Fruit fly (Drosophila melanogaster) whole organism, embryonic: ENCODE measurements around the gene Reg-2.

Experiments
- Antp ChIP-seq: fragments of 200-800 bp; sonication (Bioruptor generic); optimal IDR thresholded peaks from 3 replicates; lab custom pipeline; 2016; ENCODE audit warnings: missing biosample characterization, missing genetic modification characterization
- Bdp1 ChIP-seq: fragments of 200-800 bp; sonication (Bioruptor generic); optimal IDR thresholded peaks from 3 replicates; lab custom pipeline; 2016; ENCODE audit warnings: missing biosample characterization, missing genetic modification characterization
- Bteb2 ChIP-seq: fragments of 200-800 bp; sonication (Bioruptor generic); optimal IDR thresholded peaks from 2 replicates; lab custom pipeline; 2016; ENCODE audit warnings: missing biosample characterization, missing genetic modification characterization
- CG10209 ChIP-seq: fragments of 200-800 bp; sonication (Bioruptor generic); optimal IDR thresholded peaks from 3 replicates; lab custom pipeline; 2017; ENCODE audit warnings: missing biosample characterization, mild to moderate bottlenecking, missing genetic modification characterization, missing genetic modification reagents
- CG10959 ChIP-seq: fragments of 200-800 bp; sonication (Bioruptor generic); IDR thresholded peaks from 2 replicates; pipeline ENCODE4 v1.3.6; 2022; ENCODE audit warnings: missing biosample characterization, missing genetic modification characterization
- CG10979 ChIP-seq: fragments of 200-800 bp; sonication (Bioruptor generic); optimal IDR thresholded peaks from 2 replicates; lab custom pipeline; 2018; ENCODE audit warnings: missing biosample characterization, mild to moderate bottlenecking, missing genetic modification characterization, moderate library complexity
- CG11504 ChIP-seq: fragments of 200-800 bp; sonication (Bioruptor generic); optimal IDR thresholded peaks from 3 replicates; lab custom pipeline; 2019; ENCODE audit warnings: missing biosample characterization, mild to moderate bottlenecking, missing genetic modification characterization, moderate library complexity
- CG13624 ChIP-seq: fragments of 200-800 bp; sonication (Bioruptor generic); optimal IDR thresholded peaks from 2 replicates; lab custom pipeline; 2016; ENCODE audit warnings: missing biosample characterization, missing genetic modification characterization
- CG14860 ChIP-seq: fragments of 200-800 bp; sonication (Bioruptor generic); IDR thresholded peaks from 3 replicates; pipeline ENCODE4 v1.3.6; 2022; ENCODE audit warnings: missing biosample characterization, missing genetic modification characterization; ENCODE audit not compliant: partially characterized antibody
- CG15269 ChIP-seq: fragments of 200-800 bp; sonication (Bioruptor generic); optimal IDR thresholded peaks from 2 replicates; lab custom pipeline; 2018; ENCODE audit warnings: missing biosample characterization, mild to moderate bottlenecking, missing genetic modification characterization, moderate library complexity
- CG17802 ChIP-seq: fragments of 200-800 bp; sonication (Bioruptor generic); optimal IDR thresholded peaks from 2 replicates; lab custom pipeline; 2018; ENCODE audit warnings: missing biosample characterization, mild to moderate bottlenecking, missing genetic modification characterization, moderate library complexity
- CG18599 ChIP-seq: fragments of 200-800 bp; sonication (Bioruptor generic); optimal IDR thresholded peaks from 3 replicates; lab custom pipeline; 2017; ENCODE audit warnings: missing biosample characterization, missing genetic modification characterization, mild to moderate bottlenecking, moderate library complexity, missing genetic modification reagents
- CG30403 ChIP-seq: fragments of 200-800 bp; sonication (Bioruptor generic); optimal IDR thresholded peaks from 3 replicates; lab custom pipeline; 2016; ENCODE audit warnings: missing biosample characterization, missing genetic modification characterization
- CG33213 ChIP-seq: fragments of 200-800 bp; sonication (Bioruptor generic); optimal IDR thresholded peaks from 3 replicates; lab custom pipeline; 2016; ENCODE audit warnings: missing biosample characterization, missing genetic modification characterization
- CG33557 ChIP-seq: fragments of 200-800 bp; sonication (Bioruptor generic); optimal IDR thresholded peaks from 2 replicates; lab custom pipeline; 2019; ENCODE audit warnings: missing biosample characterization, mild to moderate bottlenecking, missing genetic modification characterization, moderate library complexity
- CG34422 ChIP-seq: fragments of 200-800 bp; sonication (Bioruptor generic); IDR thresholded peaks from 3 replicates; pipeline ENCODE4 v1.3.6; 2022; ENCODE audit warnings: missing biosample characterization, missing genetic modification characterization
- CG4424 ChIP-seq: fragments of 200-800 bp; sonication (Bioruptor generic); optimal IDR thresholded peaks from 3 replicates; lab custom pipeline; 2016; ENCODE audit warnings: missing biosample characterization, missing genetic modification characterization
- CG4854 ChIP-seq: fragments of 200-800 bp; sonication (Bioruptor generic); optimal IDR thresholded peaks from 2 replicates; lab custom pipeline; 2016; ENCODE audit warnings: missing biosample characterization, missing genetic modification characterization, inconsistent platforms
- CG5953 ChIP-seq: fragments of 200-800 bp; sonication (Bioruptor generic); IDR thresholded peaks from 2 replicates; pipeline ENCODE4 v1.3.6; 2022; ENCODE audit warnings: missing biosample characterization, missing genetic modification characterization
- CG7357 ChIP-seq: fragments of 200-800 bp; sonication (Bioruptor generic); IDR thresholded peaks from 3 replicates; pipeline ENCODE4 v1.3.6; 2022; ENCODE audit warnings: missing biosample characterization, missing genetic modification characterization
- Camta ChIP-seq: fragments of 200-800 bp; sonication (Bioruptor generic); optimal IDR thresholded peaks from 2 replicates; lab custom pipeline; 2016; ENCODE audit warnings: missing biosample characterization, missing genetic modification characterization
- Dfd ChIP-seq, 2 experiments: fragments of >200 bp; optimal IDR thresholded peaks; 2 replicates each; lab custom pipeline; 2017; ENCODE audit warnings: missing biosample characterization in 2 of 2, missing genetic modification characterization in 2 of 2
- Dip2 ChIP-seq: fragments of 200-800 bp; sonication (Bioruptor generic); IDR thresholded peaks from 2 replicates; pipeline ENCODE4 v1.3.6; 2022; ENCODE audit warnings: missing biosample characterization, missing genetic modification characterization
- Doc2 ChIP-seq: fragments of 200-800 bp; sonication (Bioruptor generic); IDR thresholded peaks from 2 replicates; pipeline ENCODE4 v1.3.6; 2022; ENCODE audit warnings: missing biosample characterization, missing genetic modification characterization
- E2f2 ChIP-seq: fragments of 200-800 bp; sonication (Bioruptor generic); IDR thresholded peaks from 2 replicates; pipeline ENCODE4 v1.3.6; 2022; ENCODE audit warnings: missing biosample characterization, missing genetic modification characterization
- HmgZ ChIP-seq: fragments of 200-800 bp; sonication (Bioruptor generic); optimal IDR thresholded peaks from 2 replicates; lab custom pipeline; 2018; ENCODE audit warnings: missing biosample characterization, mild to moderate bottlenecking, missing genetic modification characterization
- Mrtf ChIP-seq: fragments of 200-800 bp; sonication (Bioruptor generic); IDR thresholded peaks from 3 replicates; pipeline ENCODE4 v1.3.6; 2022; ENCODE audit warnings: missing biosample characterization, missing genetic modification characterization
- Nf-YA ChIP-seq: fragments of 200-800 bp; sonication (Bioruptor generic); IDR thresholded peaks from 2 replicates; pipeline ENCODE4 v1.3.6; 2022; ENCODE audit warnings: missing biosample characterization, missing genetic modification characterization
- Scr ChIP-seq: fragments of 200-800 bp; sonication (Bioruptor generic); IDR thresholded peaks from 2 replicates; pipeline ENCODE4 v1.3.6; 2022; ENCODE audit warnings: missing biosample characterization, missing genetic modification characterization; ENCODE audit not compliant: partially characterized antibody
- Usf ChIP-seq: fragments of 200-800 bp; sonication (Bioruptor generic); optimal IDR thresholded peaks from 2 replicates; lab custom pipeline; 2017; ENCODE audit warnings: missing genotype, missing biosample characterization, missing genetic modification characterization
- Xbp1 ChIP-seq: fragments of 200-800 bp; sonication (Bioruptor generic); optimal IDR thresholded peaks from 3 replicates; lab custom pipeline; 2016; ENCODE audit warnings: missing biosample characterization, mild to moderate bottlenecking, missing genetic modification characterization
- ara ChIP-seq: fragments of 200-800 bp; sonication (Bioruptor generic); IDR thresholded peaks from 2 replicates; pipeline ENCODE4 v1.3.6; 2022; ENCODE audit warnings: missing biosample characterization, missing genetic modification characterization
- az2 ChIP-seq: fragments of 200-800 bp; sonication (Bioruptor generic); optimal IDR thresholded peaks from 3 replicates; lab custom pipeline; 2016; ENCODE audit warnings: missing biosample characterization, missing genetic modification characterization
- bowl ChIP-seq: fragments of 200-800 bp; sonication (Bioruptor generic); IDR thresholded peaks from 2 replicates; pipeline ENCODE4 v1.3.6; 2022; ENCODE audit warnings: missing biosample characterization, missing genetic modification characterization
- corto ChIP-seq: fragments of 200-800 bp; sonication (Bioruptor generic); optimal IDR thresholded peaks from 2 replicates; lab custom pipeline; 2016; ENCODE audit warnings: missing biosample characterization, mild to moderate bottlenecking, missing genetic modification characterization, moderate library complexity
- cwo ChIP-seq: fragments of 200-800 bp; sonication (Bioruptor generic); optimal IDR thresholded peaks from 3 replicates; lab custom pipeline; 2017; ENCODE audit warnings: missing biosample characterization, missing genetic modification characterization, mild to moderate bottlenecking, moderate library complexity, missing genetic modification reagents
- danr ChIP-seq: fragments of 200-800 bp; sonication (Bioruptor generic); IDR thresholded peaks from 2 replicates; pipeline ENCODE4 v1.3.6; 2022; ENCODE audit warnings: missing biosample characterization, missing genetic modification characterization
- dpn ChIP-seq, 2 experiments: fragments of 200-800 bp; sonication (Bioruptor generic); optimal IDR thresholded peaks; 3 replicates each; lab custom pipeline; 2016; ENCODE audit warnings: missing biosample characterization in 2 of 2, missing genetic modification characterization in 2 of 2
- ftz-f1 ChIP-seq: fragments of 200-800 bp; sonication (Bioruptor generic); optimal IDR thresholded peaks from 2 replicates; lab custom pipeline; 2016; ENCODE audit warnings: missing biosample characterization, missing genetic modification characterization
- hb ChIP-seq: fragments of 200-800 bp; sonication (Bioruptor generic); IDR thresholded peaks from 3 replicates; pipeline ENCODE4 v1.3.6; 2022; ENCODE audit warnings: missing biosample characterization, missing genetic modification characterization; ENCODE audit not compliant: partially characterized antibody
- hth ChIP-seq: fragments of >200 bp; optimal IDR thresholded peaks from 2 replicates; lab custom pipeline; 2017; ENCODE audit warnings: inconsistent platforms
- ken ChIP-seq: fragments of 200-800 bp; sonication (Bioruptor generic); IDR thresholded peaks from 3 replicates; pipeline ENCODE4 v1.3.6; 2022; ENCODE audit warnings: missing biosample characterization, missing genetic modification characterization
- lbe ChIP-seq: fragments of 200-800 bp; sonication (Bioruptor generic); optimal IDR thresholded peaks from 2 replicates; lab custom pipeline; 2016; ENCODE audit warnings: missing biosample characterization, mild to moderate bottlenecking, missing genetic modification characterization
- mirr ChIP-seq: fragments of 200-800 bp; sonication (Bioruptor generic); optimal IDR thresholded peaks from 3 replicates; lab custom pipeline; 2018; ENCODE audit warnings: missing biosample characterization, mild to moderate bottlenecking, missing genetic modification characterization
- oc ChIP-seq: fragments of 200-800 bp; sonication (Bioruptor generic); optimal IDR thresholded peaks from 2 replicates; lab custom pipeline; 2018; ENCODE audit warnings: missing biosample characterization, mild to moderate bottlenecking, missing genetic modification characterization, moderate library complexity
- odd ChIP-seq: fragments of 200-800 bp; sonication (Bioruptor generic); optimal IDR thresholded peaks from 2 replicates; lab custom pipeline; 2017; ENCODE audit warnings: missing biosample characterization, mild to moderate bottlenecking, missing genetic modification characterization
- pb ChIP-seq: fragments of 200-800 bp; sonication (Bioruptor generic); optimal IDR thresholded peaks from 3 replicates; lab custom pipeline; 2016; ENCODE audit warnings: missing biosample characterization, missing genetic modification characterization
- psq ChIP-seq: fragments of 200-800 bp; sonication (Bioruptor generic); optimal IDR thresholded peaks from 2 replicates; lab custom pipeline; 2017; ENCODE audit warnings: missing biosample characterization, missing genetic modification characterization
- tna ChIP-seq: fragments of 200-800 bp; sonication (Bioruptor generic); IDR thresholded peaks from 2 replicates; pipeline ENCODE4 v1.3.6; 2022; ENCODE audit warnings: missing biosample characterization, missing genetic modification characterization; ENCODE audit not compliant: partially characterized antibody
- trem ChIP-seq: fragments of 200-800 bp; optimal IDR thresholded peaks from 3 replicates; lab custom pipeline; 2019; ENCODE audit warnings: missing biosample characterization, mild to moderate bottlenecking, missing genetic modification characterization, moderate library complexity

Reg-2 gene

dm6 chr3L:654019-654418 is 47.6 kb upstream of the Reg-2 start, which contains the start of the genes MED30 and Rev1 (continued):
- TF ChIP-seq CG4424 (GFP tag; lab: Kevin White, UChicago) (peak; percentile 91), CG11504 (tag; lab: Kevin White, UChicago) (peak; percentile 92), psq (GFP tag; lab: Kevin White, UChicago) (peak; percentile 82)
- TF ChIP-seq, all 482 proteins: peak for 435

- TF ChIP-seq Mrtf (GFP tag; lab: Robert Waterston, UW), result no peak
- TF ChIP-seq CG34422 (GFP tag; lab: Robert Waterston, UW), result 0 out of 3 replicates have a peak, but pooled peaks have one; percentile 19
- TF ChIP-seq CG5953 (GFP tag; lab: Robert Waterston, UW), result no peak
- TF ChIP-seq CG18599 (GFP tag; lab: Kevin White, UChicago), result no peak
- TF ChIP-seq CG10209, result no peak
- no peak for TF ChIP-seq dpn (GFP tag; optimal IDR thresholded peaks at IDR 0.05; lab: Kevin White, UChicago)
- TF ChIP-seq cwo (GFP tag; lab: Kevin White, UChicago), result no peak
- TF ChIP-seq CG17802 (tag; lab: Kevin White, UChicago), result no peak
- peak; percentile 26 for TF ChIP-seq HmgZ (tag; lab: Kevin White, UChicago)
- no peak for TF ChIP-seq Bteb2 (GFP tag; lab: Kevin White, UChicago)
- no peak for TF ChIP-seq Dip2 (GFP tag; lab: Robert Waterston, UW)
- no peak for TF ChIP-seq Doc2 (GFP tag; lab: Robert Waterston, UW)
- TF ChIP-seq ara, result no peak
- TF ChIP-seq Antp (GFP tag; lab: Kevin White, UChicago), result no peak
- TF ChIP-seq CG10979 (tag; lab: Kevin White, UChicago), result no peak
- TF ChIP-seq Camta, result no peak
- TF ChIP-seq danr (GFP tag; lab: Robert Waterston, UW), result no peak
- TF ChIP-seq CG10959 (GFP tag; lab: Robert Waterston, UW), result no peak
- no peak for TF ChIP-seq CG33213 (GFP tag; lab: Kevin White, UChicago)
- no peak for TF ChIP-seq CG13624 (GFP tag; lab: Kevin White, UChicago)
- TF ChIP-seq hb (GFP tag; lab: Robert Waterston, UW), result peak; percentile 62; the same call in 1 of the 3 replicates
- TF ChIP-seq Dfd (GFP tag; optimal IDR thresholded peaks at IDR 0.05; lab: Kevin White, UChicago), result no peak
- no peak for TF ChIP-seq CG4854 (GFP tag; lab: Kevin White, UChicago)
- TF ChIP-seq CG15269, result no peak
- TF ChIP-seq hth, result no peak
- TF ChIP-seq mirr (GFP tag; lab: Kevin White, UChicago), result no peak
- no peak for TF ChIP-seq Nf-YA (GFP tag; lab: Robert Waterston, UW)
- no peak for TF ChIP-seq pb (GFP tag; lab: Kevin White, UChicago)
- TF ChIP-seq bowl (GFP tag; lab: Robert Waterston, UW), result no peak
- no peak for TF ChIP-seq Xbp1
- TF ChIP-seq corto, result no peak
- no peak for TF ChIP-seq Usf (GFP tag; lab: Kevin White, UChicago)
- TF ChIP-seq az2, result no peak
- no peak for TF ChIP-seq CG30403 (GFP tag; lab: Kevin White, UChicago)
- no peak for TF ChIP-seq CG7357 (GFP tag; lab: Robert Waterston, UW)
- TF ChIP-seq odd (GFP tag; lab: Kevin White, UChicago), result no peak
- TF ChIP-seq Bdp1 (GFP tag; lab: Kevin White, UChicago), result no peak
- TF ChIP-seq CG14860 (GFP tag; lab: Robert Waterston, UW), result peak; percentile 62; the same call in 2 of the 3 replicates
- TF ChIP-seq E2f2 (GFP tag; lab: Robert Waterston, UW), result peak; percentile 86
- TF ChIP-seq trem (tag; lab: Kevin White, UChicago), result peak; percentile 38
- peak; percentile 76 for TF ChIP-seq Scr (GFP tag; lab: Robert Waterston, UW)
- TF ChIP-seq oc (tag; lab: Kevin White, UChicago), result no peak
- no peak for TF ChIP-seq ftz-f1 (GFP tag; lab: Kevin White, UChicago)
- TF ChIP-seq ken, result no peak
- no peak for TF ChIP-seq CG33557 (GFP tag; lab: Kevin White, UChicago)
- no peak for TF ChIP-seq lbe (GFP tag; lab: Kevin White, UChicago)
- TF ChIP-seq tna (GFP tag; lab: Robert Waterston, UW), result peak; percentile 75
These were observed 46.3 kb upstream of the Reg-2 start, which contains the start of gene CG3402 for dm6 chr3L:652637-653036. TSS of gene CG3402 (minus strand) at chr3L:652881.
